Worm (Caenorhabditis elegans) whole organism, L4 larva: Measurements from ENCODE around the gene xbx-1.

ENCODE experiments used
- F26F4.8 ChIP-seq: fragments of 200-800 bp; sonication (Bioruptor generic); conservative IDR thresholded peaks from 2 replicates; pipeline ENCODE4 v1.3.6; 2022; ENCODE audit warnings: missing genetic modification characterization, missing compliant biosample characterization
- F49E8.2 ChIP-seq: sonication (generic microtip); optimal IDR thresholded peaks from 2 replicates; lab custom pipeline; 2016; ENCODE audit warnings: missing compliant biosample characterization, mild to moderate bottlenecking, missing genetic modification characterization, borderline replicate concordance
- Y48G9A.11 ChIP-seq: fragments of 200-800 bp; sonication (Bioruptor generic); IDR thresholded peaks from 2 replicates; pipeline ENCODE4 v1.3.6; 2022; ENCODE audit warnings: missing genetic modification reagents, missing genetic modification characterization, missing compliant biosample characterization
- daf-16 ChIP-seq, 3 experiments: sonication (generic microtip); optimal IDR thresholded peaks; 2 replicates each; lab custom pipeline; 2016 to 2017; ENCODE audit warnings: missing genetic modification characterization in 3 of 3, missing genetic modification reagents in 3 of 3, mild to moderate bottlenecking in 2 of 3, missing compliant biosample characterization in 2 of 3, missing biosample characterization in 1 of 3, moderate library complexity in 1 of 3
- egl-27 ChIP-seq: sonication (generic microtip); optimal IDR thresholded peaks from 3 replicates; lab custom pipeline; 2017; ENCODE audit warnings: missing biosample characterization, missing genetic modification reagents, missing genetic modification characterization
- fkh-10 ChIP-seq: fragments of 150-350 bp; optimal IDR thresholded peaks from 2 replicates; lab custom pipeline; 2014; ENCODE audit warnings: missing biosample characterization, missing genetic modification reagents, missing genetic modification characterization
- mxl-2 ChIP-seq: fragments of 200-800 bp; sonication (Bioruptor generic); conservative IDR thresholded peaks from 2 replicates; pipeline ENCODE4 v1.3.6; 2022; ENCODE audit warnings: missing genetic modification reagents, missing genetic modification characterization, missing compliant biosample characterization
- nhr-11 ChIP-seq: fragments of 150-350 bp; optimal IDR thresholded peaks from 2 replicates; lab custom pipeline; 2014; ENCODE audit warnings: missing biosample characterization, missing genetic modification characterization
- nhr-237 ChIP-seq: sonication (generic microtip); optimal IDR thresholded peaks from 2 replicates; lab custom pipeline; 2017; ENCODE audit warnings: missing biosample characterization, missing genetic modification characterization
- nhr-77 ChIP-seq: fragments of 150-350 bp; optimal IDR thresholded peaks from 2 replicates; lab custom pipeline; 2014; ENCODE audit warnings: missing biosample characterization, missing genetic modification characterization
- pha-4 ChIP-seq, 2 experiments: fragments of 150-350 bp in 1 of 2; fragments of 200-800 bp in 1 of 2; sonication (Bioruptor generic) in 1 of 2; IDR thresholded peaks in 1 of 2; optimal IDR thresholded peaks in 1 of 2; 2 replicates each; pipeline versions ENCODE4 v1.3.6 to Lab custom; 2014 to 2022; ENCODE audit warnings: missing genetic modification characterization in 2 of 2, missing genetic modification reagents in 2 of 2, missing biosample characterization in 1 of 2, missing compliant biosample characterization in 1 of 2
- spr-1 ChIP-seq: sonication (generic microtip); optimal IDR thresholded peaks from 2 replicates; lab custom pipeline; 2016; ENCODE audit warnings: mild to moderate bottlenecking, missing genetic modification characterization, missing compliant biosample characterization
- vab-7 ChIP-seq: fragments of 200-800 bp; sonication (Bioruptor generic); IDR thresholded peaks from 2 replicates; pipeline ENCODE4 v1.3.6; 2022; ENCODE audit warnings: missing genetic modification reagents, missing genetic modification characterization, missing compliant biosample characterization
- zag-1 ChIP-seq: fragments of 150-350 bp; optimal IDR thresholded peaks from 2 replicates; lab custom pipeline; 2014; ENCODE audit warnings: missing biosample characterization, missing genetic modification characterization

- no peak for TF ChIP-seq zag-1
- no peak for TF ChIP-seq pha-4 (GFP tag; IDR thresholded peaks at IDR 0.05; lab: Robert Waterston, UW)
- no peak for TF ChIP-seq pha-4 (tag; optimal IDR thresholded peaks at IDR 0.05; lab: Kevin White, UChicago)
- no peak for TF ChIP-seq vab-7 (GFP tag; lab: Robert Waterston, UW)
- peak; percentile 49; the same call in 1 of the 2 replicates for TF ChIP-seq Y48G9A.11 (GFP tag; lab: Robert Waterston, UW)
- TF ChIP-seq nhr-11 (tag; lab: Kevin White, UChicago) = no peak
- TF ChIP-seq nhr-237 (tag; lab: Kevin White, UChicago) = no peak
- no peak for TF ChIP-seq F26F4.8 (GFP tag; lab: Robert Waterston, UW)
- TF ChIP-seq fkh-10 = no peak
- TF ChIP-seq daf-16 (GFP tag; optimal IDR thresholded peaks at IDR 0.05; lab: Kevin White, UChicago) = no peak
- TF ChIP-seq daf-16 (tag; optimal IDR thresholded peaks at IDR 0.05; lab: Kevin White, UChicago) = no peak
- no peak for TF ChIP-seq egl-27
- TF ChIP-seq nhr-77 (tag; lab: Kevin White, UChicago) = no peak
- peak; percentile 80 for TF ChIP-seq F49E8.2 (tag; lab: Kevin White, UChicago)
- no peak for TF ChIP-seq mxl-2 (GFP tag; lab: Robert Waterston, UW)
- TF ChIP-seq spr-1 = no peak
Measured at ce11 chrV:15028896-15029519, 49.0 kb downstream of the xbx-1 start, which contains the start of gene F14H8.8.
